Worm (Caenorhabditis elegans) whole organism, late embryonic: ENCODE measurements around the gene gex-3.

Experiments used
- C08G9.2 ChIP-seq: sonication (generic microtip); optimal IDR thresholded peaks from 2 replicates; lab custom pipeline; 2016; ENCODE audit warnings: mild to moderate bottlenecking, missing genetic modification characterization, moderate library complexity, missing compliant biosample characterization
- Y22D7AL.16 ChIP-seq: sonication (generic microtip); optimal IDR thresholded peaks from 2 replicates; lab custom pipeline; 2016; ENCODE audit warnings: missing genetic modification characterization, missing compliant biosample characterization
- ahr-1 ChIP-seq: sonication (generic microtip); optimal IDR thresholded peaks from 2 replicates; lab custom pipeline; 2016; ENCODE audit warnings: missing genetic modification characterization, missing compliant biosample characterization
- ceh-19 ChIP-seq: fragments of 200-800 bp; sonication (Bioruptor generic); optimal IDR thresholded peaks from 2 replicates; lab custom pipeline; 2018; ENCODE audit warnings: mild to moderate bottlenecking, missing genetic modification characterization, missing compliant biosample characterization
- ceh-2 ChIP-seq: sonication (generic microtip); optimal IDR thresholded peaks from 2 replicates; lab custom pipeline; 2016; ENCODE audit warnings: missing genotype, missing genetic modification characterization, missing compliant biosample characterization
- ceh-30 ChIP-seq: fragments of 150-350 bp; optimal IDR thresholded peaks from 2 replicates; lab custom pipeline; 2014; ENCODE audit warnings: missing biosample characterization, missing genetic modification characterization
- ceh-45 ChIP-seq: fragments of 200-800 bp; sonication (Bioruptor generic); IDR thresholded peaks from 2 replicates; pipeline ENCODE4 v1.3.6; 2022; ENCODE audit warnings: missing genetic modification reagents, missing genetic modification characterization, missing compliant biosample characterization
- ceh-48 ChIP-seq: sonication (generic microtip); optimal IDR thresholded peaks from 2 replicates; lab custom pipeline; 2016; ENCODE audit warnings: missing genetic modification characterization, inconsistent platforms, missing compliant biosample characterization
- ceh-6 ChIP-seq: fragments of 200-800 bp; sonication (Bioruptor generic); optimal IDR thresholded peaks from 2 replicates; lab custom pipeline; 2018; ENCODE audit warnings: mild to moderate bottlenecking, missing genetic modification characterization, missing compliant biosample characterization
- ceh-9 ChIP-seq: sonication (generic microtip); optimal IDR thresholded peaks from 2 replicates; lab custom pipeline; 2016; ENCODE audit warnings: mild to moderate bottlenecking, missing genetic modification characterization, inconsistent platforms, missing compliant biosample characterization
- elt-2 ChIP-seq: sonication (generic microtip); optimal IDR thresholded peaks from 2 replicates; lab custom pipeline; 2016; ENCODE audit warnings: missing genetic modification reagents, missing genetic modification characterization, missing compliant biosample characterization
- elt-4 ChIP-seq: sonication (generic microtip); optimal IDR thresholded peaks from 2 replicates; lab custom pipeline; 2016; ENCODE audit warnings: missing genetic modification characterization, missing compliant biosample characterization
- ets-4 ChIP-seq: sonication (generic microtip); optimal IDR thresholded peaks from 2 replicates; lab custom pipeline; 2016; ENCODE audit warnings: missing genetic modification characterization, missing compliant biosample characterization
- fkh-10 ChIP-seq: fragments of 150-350 bp; optimal IDR thresholded peaks from 2 replicates; lab custom pipeline; 2014; ENCODE audit warnings: missing biosample characterization, missing genetic modification reagents, missing genetic modification characterization
- fkh-6 ChIP-seq: sonication (generic microtip); optimal IDR thresholded peaks from 2 replicates; lab custom pipeline; 2016; ENCODE audit warnings: missing genetic modification characterization, missing compliant biosample characterization
- gmeb-2 ChIP-seq: sonication (generic microtip); optimal IDR thresholded peaks from 2 replicates; lab custom pipeline; 2016; ENCODE audit warnings: missing genetic modification characterization, inconsistent platforms, missing compliant biosample characterization
- hlh-13 ChIP-seq: fragments of 200-800 bp; sonication (Bioruptor generic); optimal IDR thresholded peaks from 2 replicates; lab custom pipeline; 2018; ENCODE audit warnings: mild to moderate bottlenecking, missing genetic modification characterization, missing compliant biosample characterization
- hlh-30 ChIP-seq: sonication (generic microtip); optimal IDR thresholded peaks from 2 replicates; lab custom pipeline; 2017; ENCODE audit warnings: antibody characterized with exemption, missing genetic modification characterization, missing compliant biosample characterization; ENCODE audit not compliant: insufficient read depth
- hlh-8 ChIP-seq: sonication (generic microtip); optimal IDR thresholded peaks from 2 replicates; lab custom pipeline; 2016; ENCODE audit warnings: missing genotype, missing genetic modification characterization, missing compliant biosample characterization
- lin-11 ChIP-seq: fragments of 200-800 bp; sonication (Bioruptor generic); optimal IDR thresholded peaks from 2 replicates; lab custom pipeline; 2018; ENCODE audit warnings: mild to moderate bottlenecking, missing genetic modification characterization, missing compliant biosample characterization
- madf-2 ChIP-seq: sonication (generic microtip); optimal IDR thresholded peaks from 2 replicates; lab custom pipeline; 2017; ENCODE audit warnings: missing genetic modification characterization, missing compliant biosample characterization
- nfya-1 ChIP-seq: sonication (generic microtip); optimal IDR thresholded peaks from 2 replicates; lab custom pipeline; 2017; ENCODE audit warnings: missing genetic modification characterization, mild to moderate bottlenecking, missing compliant biosample characterization, antibody characterized with exemption, moderate library complexity
- nhr-11 ChIP-seq: fragments of 150-350 bp; optimal IDR thresholded peaks from 2 replicates; lab custom pipeline; 2014; ENCODE audit warnings: missing biosample characterization, missing genetic modification characterization
- npax-4 ChIP-seq: sonication (generic microtip); optimal IDR thresholded peaks from 2 replicates; lab custom pipeline; 2016; ENCODE audit warnings: missing genetic modification characterization, missing compliant biosample characterization
- odd-2 ChIP-seq: sonication (generic microtip); optimal IDR thresholded peaks from 2 replicates; lab custom pipeline; 2017; ENCODE audit warnings: antibody characterized with exemption, mild to moderate bottlenecking, missing genetic modification characterization, missing compliant biosample characterization
- pax-1 ChIP-seq: fragments of 150-350 bp; optimal IDR thresholded peaks from 2 replicates; lab custom pipeline; 2014; ENCODE audit warnings: missing biosample characterization, missing genetic modification characterization
- pros-1 ChIP-seq: fragments of 150-350 bp; optimal IDR thresholded peaks from 2 replicates; lab custom pipeline; 2014; ENCODE audit warnings: missing biosample characterization, missing genetic modification reagents, missing genetic modification characterization
- rnt-1 ChIP-seq: sonication (generic microtip); optimal IDR thresholded peaks from 2 replicates; lab custom pipeline; 2016; ENCODE audit warnings: missing genetic modification characterization, missing compliant biosample characterization
- sdc-2 ChIP-seq: sonication (generic microtip); optimal IDR thresholded peaks from 2 replicates; lab custom pipeline; 2016; ENCODE audit warnings: missing genotype, missing genetic modification characterization, missing compliant biosample characterization
- syd-9 ChIP-seq: sonication (generic microtip); optimal IDR thresholded peaks from 2 replicates; lab custom pipeline; 2016; ENCODE audit warnings: mild to moderate bottlenecking, missing genetic modification characterization, moderate library complexity, missing compliant biosample characterization
- tbx-2 ChIP-seq: sonication (generic microtip); optimal IDR thresholded peaks from 2 replicates; lab custom pipeline; 2016; ENCODE audit warnings: missing genetic modification characterization, missing compliant biosample characterization
- ttx-3 ChIP-seq: sonication (generic microtip); optimal IDR thresholded peaks from 2 replicates; lab custom pipeline; 2016; ENCODE audit warnings: missing genetic modification reagents, missing genetic modification characterization, missing compliant biosample characterization
- unc-3 ChIP-seq, 2 experiments: fragments of 200-800 bp in 1 of 2; sonication (Bioruptor generic) in 1 of 2; sonication (generic microtip) in 1 of 2; conservative IDR thresholded peaks in 1 of 2; optimal IDR thresholded peaks in 1 of 2; 2 replicates each; pipeline versions ENCODE4 v1.3.6 to Lab custom; 2016 to 2022; ENCODE audit warnings: missing compliant biosample characterization in 2 of 2, missing genetic modification characterization in 2 of 2, missing genetic modification reagents in 1 of 2
- unc-55 ChIP-seq: sonication (generic microtip); optimal IDR thresholded peaks from 2 replicates; lab custom pipeline; 2017; ENCODE audit warnings: missing biosample characterization, missing genetic modification reagents, missing genetic modification characterization
- zip-5 ChIP-seq: sonication (generic microtip); optimal IDR thresholded peaks from 2 replicates; lab custom pipeline; 2016; ENCODE audit warnings: missing genetic modification characterization, missing compliant biosample characterization

Gene gex-3

ce11 chrIV:12379784-12380183, 24.4 kb upstream of the gex-3 start, which contains the start of gene thn-1:
TSS of gene thn-1 (plus strand) at chrIV:12380084.
- TF ChIP-seq ceh-30 (no peak), hlh-13 (no peak), fkh-10 (GFP tag; lab: Kevin White, UChicago) (no peak)

DNA sequence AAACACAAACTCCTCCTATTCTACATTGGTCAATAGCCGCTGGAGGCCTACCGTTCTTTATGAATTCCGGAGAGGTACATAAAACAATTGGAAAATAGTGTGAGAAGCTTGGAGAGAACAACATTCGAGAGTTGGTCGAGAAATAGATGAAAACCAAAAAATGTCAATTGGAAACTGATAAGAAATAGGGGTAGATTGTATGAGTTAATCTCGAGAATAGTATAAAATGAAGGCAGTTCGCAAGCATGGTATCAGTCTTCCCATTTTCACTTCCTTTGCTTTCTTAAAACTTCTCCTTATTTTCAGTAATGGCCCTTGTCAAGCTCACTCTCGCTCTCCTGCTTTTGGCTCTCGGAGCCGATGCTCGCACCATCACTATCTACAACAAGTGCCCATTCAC, 21.4 kb upstream of the gex-3 start, which contains the start of gene thn-2:
Gene thn-2 (plus strand): TSS at position 307 of the 400 bp plus-strand sequence.
- no peak for TF ChIP-seq sdc-2 (tag; lab: Kevin White, UChicago)
- no peak for TF ChIP-seq ttx-3 (tag; lab: Kevin White, UChicago)
- TF ChIP-seq lin-11 (tag; lab: Kevin White, UChicago), result no peak
- TF ChIP-seq elt-4 (tag; lab: Kevin White, UChicago), result no peak
- no peak for TF ChIP-seq elt-2 (tag; lab: Kevin White, UChicago)
- no peak for TF ChIP-seq nfya-1 (tag; lab: Kevin White, UChicago)
- TF ChIP-seq unc-55 (GFP tag; lab: Kevin White, UChicago), result no peak
- no peak for TF ChIP-seq odd-2 (tag; lab: Kevin White, UChicago)
- no peak for TF ChIP-seq zip-5 (tag; lab: Kevin White, UChicago)
- TF ChIP-seq ceh-48 (tag; lab: Kevin White, UChicago), result no peak
- no peak for TF ChIP-seq syd-9 (tag; lab: Kevin White, UChicago)
- TF ChIP-seq ahr-1 (tag; lab: Kevin White, UChicago), result no peak
- TF ChIP-seq nhr-11, result no peak
- no peak for TF ChIP-seq unc-3 (GFP tag; conservative IDR thresholded peaks at IDR 0.05; lab: Robert Waterston, UW)
- no peak for TF ChIP-seq unc-3 (tag; optimal IDR thresholded peaks at IDR 0.05; lab: Kevin White, UChicago)
- TF ChIP-seq ceh-9, result no peak

DNA sequence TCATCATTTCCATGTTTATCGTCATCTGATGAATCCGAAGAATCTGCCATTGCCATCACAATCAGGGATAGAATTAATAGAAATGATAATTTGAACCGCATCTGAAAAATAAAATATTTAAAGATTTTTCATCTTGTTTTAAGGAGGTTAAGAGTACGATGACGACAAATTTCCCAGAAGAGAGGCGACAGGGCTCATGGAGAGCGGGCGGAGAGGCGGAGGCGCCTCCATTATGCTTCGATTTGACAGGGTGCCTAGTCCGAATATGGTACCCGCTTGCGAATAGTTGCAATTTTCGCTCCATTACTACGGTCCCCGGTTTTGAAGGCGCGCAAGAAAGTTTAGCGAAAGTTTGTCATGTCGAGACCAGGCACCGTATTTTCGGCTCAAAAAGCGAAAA, 19.2 kb upstream of the gex-3 start, which contains the start of gene F28D1.6:
Gene F28D1.6 (minus strand): TSS at position 101 of the 400 bp plus-strand sequence.
- no peak for TF ChIP-seq ceh-2 (tag; lab: Kevin White, UChicago)
- no peak for TF ChIP-seq syd-9 (tag; lab: Kevin White, UChicago)
- TF ChIP-seq hlh-8 (tag; lab: Kevin White, UChicago), result no peak
- TF ChIP-seq ets-4 (tag; lab: Kevin White, UChicago), result no peak
- TF ChIP-seq, all 69 proteins: peak for 0

DNA sequence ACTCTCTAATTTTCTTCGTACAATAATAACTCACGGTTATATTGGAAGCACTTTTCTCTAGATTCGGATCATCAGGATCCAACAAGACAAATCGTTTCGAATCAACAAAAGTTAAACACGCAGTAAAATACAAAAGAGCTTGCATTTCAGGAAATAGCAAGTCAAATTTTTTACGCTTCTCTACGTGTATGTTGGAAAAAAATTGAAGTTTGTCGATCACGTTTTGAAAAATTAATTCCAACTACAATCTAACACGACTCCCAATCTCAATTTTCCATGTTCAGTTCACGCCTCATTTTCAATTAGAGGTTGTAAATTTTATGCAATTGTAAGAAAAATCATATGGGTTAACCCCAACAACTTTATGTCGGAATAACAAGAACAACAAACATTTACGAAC, 14.3 kb upstream of the gex-3 start, which contains the start of gene spe-45:
Gene spe-45 (minus strand): TSS at position 145 of the 400 bp plus-strand sequence.
- TF ChIP-seq C08G9.2 (tag; lab: Kevin White, UChicago), result no peak
- no peak for TF ChIP-seq ceh-30
- TF ChIP-seq npax-4 (tag; lab: Kevin White, UChicago), result no peak
- TF ChIP-seq nhr-11, result no peak
- TF ChIP-seq ets-4 (tag; lab: Kevin White, UChicago), result no peak
- TF ChIP-seq pax-1 (tag; lab: Kevin White, UChicago), result no peak
- no peak for TF ChIP-seq Y22D7AL.16 (tag; lab: Kevin White, UChicago)
- no peak for TF ChIP-seq rnt-1 (tag; lab: Kevin White, UChicago)
- TF ChIP-seq odd-2 (tag; lab: Kevin White, UChicago), result no peak
- no peak for TF ChIP-seq hlh-30
- TF ChIP-seq madf-2 (tag; lab: Kevin White, UChicago), result no peak
- TF ChIP-seq fkh-6 (tag; lab: Kevin White, UChicago), result no peak
- no peak for TF ChIP-seq pros-1 (tag; lab: Kevin White, UChicago)
- no peak for TF ChIP-seq ceh-19 (GFP tag; lab: Kevin White, UChicago)
- TF ChIP-seq gmeb-2, result no peak
- no peak for TF ChIP-seq tbx-2 (tag; lab: Kevin White, UChicago)
- no peak for TF ChIP-seq ceh-6 (GFP tag; lab: Kevin White, UChicago)
- TF ChIP-seq hlh-13, result no peak
- no peak for TF ChIP-seq ceh-45 (GFP tag; lab: Robert Waterston, UW)
